Fruit fly (Drosophila melanogaster) whole organism, embryonic: ENCODE results near the gene CG32679.
A peak's percentile ranks its signal among the peaks of the same experiment; 100 is the strongest.

ENCODE experiments used
- Ada2b ChIP-seq: fragments of 200-800 bp; sonication (Bioruptor generic); IDR thresholded peaks from 2 replicates; pipeline ENCODE4 v1.3.6; 2022; ENCODE audit warnings: missing biosample characterization, missing genetic modification characterization
- Bteb2 ChIP-seq: fragments of 200-800 bp; sonication (Bioruptor generic); optimal IDR thresholded peaks from 2 replicates; lab custom pipeline; 2016; ENCODE audit warnings: missing biosample characterization, missing genetic modification characterization
- CG10274 ChIP-seq: fragments of 200-800 bp; sonication (Bioruptor generic); optimal IDR thresholded peaks from 3 replicates; lab custom pipeline; 2017; ENCODE audit warnings: missing biosample characterization, mild to moderate bottlenecking, missing genetic modification characterization
- CG10979 ChIP-seq: fragments of 200-800 bp; sonication (Bioruptor generic); optimal IDR thresholded peaks from 2 replicates; lab custom pipeline; 2018; ENCODE audit warnings: missing biosample characterization, mild to moderate bottlenecking, missing genetic modification characterization, moderate library complexity
- CG11723 ChIP-seq: fragments of 200-800 bp; sonication (Bioruptor generic); optimal IDR thresholded peaks from 2 replicates; lab custom pipeline; 2017; ENCODE audit warnings: missing biosample characterization, mild to moderate bottlenecking, missing genetic modification characterization
- CG12219 ChIP-seq: fragments of 200-800 bp; sonication (Bioruptor generic); optimal IDR thresholded peaks from 3 replicates; lab custom pipeline; 2018; ENCODE audit warnings: missing biosample characterization, mild to moderate bottlenecking, missing genetic modification characterization
- CG1233 ChIP-seq: fragments of 200-800 bp; sonication (Bioruptor generic); optimal IDR thresholded peaks from 4 replicates; lab custom pipeline; 2018; ENCODE audit warnings: missing biosample characterization, mild to moderate bottlenecking, missing genetic modification characterization
- CG12391 ChIP-seq: fragments of 200-800 bp; sonication (Bioruptor generic); optimal IDR thresholded peaks from 3 replicates; lab custom pipeline; 2018; ENCODE audit warnings: missing biosample characterization, mild to moderate bottlenecking, missing genetic modification characterization, moderate library complexity
- CG12744 ChIP-seq: fragments of 200-800 bp; sonication (Bioruptor generic); optimal IDR thresholded peaks from 2 replicates; lab custom pipeline; 2016; ENCODE audit warnings: missing biosample characterization, missing genetic modification characterization
- CG15514 ChIP-seq: fragments of 200-800 bp; sonication (Bioruptor generic); optimal IDR thresholded peaks from 3 replicates; lab custom pipeline; 2017; ENCODE audit warnings: missing biosample characterization, missing genetic modification characterization, mild to moderate bottlenecking, moderate library complexity, missing genetic modification reagents
- CG1603 ChIP-seq: fragments of 200-800 bp; sonication (Bioruptor generic); optimal IDR thresholded peaks from 2 replicates; lab custom pipeline; 2019; ENCODE audit warnings: missing biosample characterization, mild to moderate bottlenecking, missing genetic modification characterization, moderate library complexity
- CG16815 ChIP-seq: fragments of 200-800 bp; sonication (Bioruptor generic); optimal IDR thresholded peaks from 3 replicates; lab custom pipeline; 2017; ENCODE audit warnings: missing biosample characterization, mild to moderate bottlenecking, missing genetic modification characterization
- CG17328 ChIP-seq: fragments of 200-800 bp; sonication (Bioruptor generic); IDR thresholded peaks from 2 replicates; pipeline ENCODE4 v1.3.6; 2022; ENCODE audit warnings: missing biosample characterization, missing genetic modification characterization
- CG17359 ChIP-seq: fragments of 200-800 bp; sonication (Bioruptor generic); optimal IDR thresholded peaks from 3 replicates; lab custom pipeline; 2018; ENCODE audit warnings: missing biosample characterization, mild to moderate bottlenecking, missing genetic modification characterization, moderate library complexity
- CG17829 ChIP-seq: fragments of 200-800 bp; optimal IDR thresholded peaks from 2 replicates; lab custom pipeline; 2019; ENCODE audit warnings: missing biosample characterization, mild to moderate bottlenecking, missing genetic modification characterization, moderate library complexity
- CG2875 ChIP-seq: fragments of 200-800 bp; sonication (Bioruptor generic); optimal IDR thresholded peaks from 2 replicates; lab custom pipeline; 2017; ENCODE audit warnings: missing biosample characterization, mild to moderate bottlenecking, missing genetic modification characterization, missing genetic modification reagents
- CG2889 ChIP-seq: fragments of 200-800 bp; sonication (Bioruptor generic); IDR thresholded peaks from 3 replicates; pipeline ENCODE4 v1.3.6; 2022; ENCODE audit warnings: missing biosample characterization, missing genetic modification characterization
- CG32772 ChIP-seq: fragments of 200-800 bp; sonication (Bioruptor generic); IDR thresholded peaks from 2 replicates; pipeline ENCODE4 v1.3.6; 2022; ENCODE audit warnings: missing biosample characterization, missing genetic modification characterization
- CG33557 ChIP-seq: fragments of 200-800 bp; sonication (Bioruptor generic); optimal IDR thresholded peaks from 2 replicates; lab custom pipeline; 2019; ENCODE audit warnings: missing biosample characterization, mild to moderate bottlenecking, missing genetic modification characterization, moderate library complexity
- CG34224 ChIP-seq: fragments of 200-800 bp; sonication (Bioruptor generic); IDR thresholded peaks from 3 replicates; pipeline ENCODE4 v1.3.6; 2022; ENCODE audit warnings: missing biosample characterization, missing genetic modification characterization; ENCODE audit not compliant: partially characterized antibody
- CG4360 ChIP-seq: fragments of 200-800 bp; sonication (Bioruptor generic); IDR thresholded peaks from 2 replicates; pipeline ENCODE4 v1.3.6; 2022; ENCODE audit warnings: missing biosample characterization, missing genetic modification characterization
- CG4707 ChIP-seq: fragments of 200-800 bp; sonication (Bioruptor generic); optimal IDR thresholded peaks from 2 replicates; lab custom pipeline; 2018; ENCODE audit warnings: missing biosample characterization, mild to moderate bottlenecking, missing genetic modification characterization, moderate library complexity
- CG4730 ChIP-seq: fragments of 200-800 bp; sonication (Bioruptor generic); IDR thresholded peaks from 2 replicates; pipeline ENCODE4 v1.3.6; 2022; ENCODE audit warnings: missing biosample characterization, missing genetic modification characterization
- CG5953 ChIP-seq: fragments of 200-800 bp; sonication (Bioruptor generic); IDR thresholded peaks from 2 replicates; pipeline ENCODE4 v1.3.6; 2022; ENCODE audit warnings: missing biosample characterization, missing genetic modification characterization
- CG6654 ChIP-seq: fragments of 200-800 bp; sonication (Bioruptor generic); optimal IDR thresholded peaks from 2 replicates; lab custom pipeline; 2017; ENCODE audit warnings: missing biosample characterization, mild to moderate bottlenecking, missing genetic modification characterization
- CG9437 ChIP-seq: fragments of 200-800 bp; sonication (Bioruptor generic); optimal IDR thresholded peaks from 2 replicates; lab custom pipeline; 2018; ENCODE audit warnings: missing biosample characterization, mild to moderate bottlenecking, missing genetic modification characterization
- Elba2 ChIP-seq: fragments of 200-800 bp; sonication (Bioruptor generic); optimal IDR thresholded peaks from 3 replicates; lab custom pipeline; 2016; ENCODE audit warnings: missing biosample characterization, missing genetic modification characterization
- Fer2 ChIP-seq: fragments of 200-800 bp; sonication (Bioruptor generic); optimal IDR thresholded peaks from 2 replicates; lab custom pipeline; 2018; ENCODE audit warnings: missing biosample characterization, mild to moderate bottlenecking, missing genetic modification characterization, moderate library complexity
- Fer3 ChIP-seq: fragments of 200-800 bp; sonication (Bioruptor generic); optimal IDR thresholded peaks from 2 replicates; lab custom pipeline; 2018; ENCODE audit warnings: missing biosample characterization, mild to moderate bottlenecking, missing genetic modification characterization, moderate library complexity
- HHEX ChIP-seq: fragments of 200-800 bp; sonication (Bioruptor generic); optimal IDR thresholded peaks from 3 replicates; lab custom pipeline; 2017; ENCODE audit warnings: missing biosample characterization, mild to moderate bottlenecking, missing genetic modification characterization, missing genetic modification reagents
- NfI ChIP-seq: fragments of 200-800 bp; sonication (Bioruptor generic); optimal IDR thresholded peaks from 3 replicates; lab custom pipeline; 2018; ENCODE audit warnings: missing biosample characterization, mild to moderate bottlenecking, missing genetic modification characterization, moderate library complexity
- Vsx1 ChIP-seq: fragments of 200-800 bp; sonication (Bioruptor generic); optimal IDR thresholded peaks from 2 replicates; lab custom pipeline; 2017; ENCODE audit warnings: missing biosample characterization, mild to moderate bottlenecking, missing genetic modification characterization, missing genetic modification reagents
- aop ChIP-seq: fragments of 200-800 bp; sonication (Bioruptor generic); IDR thresholded peaks from 2 replicates; pipeline ENCODE4 v1.3.6; 2022; ENCODE audit warnings: missing biosample characterization, missing genetic modification characterization
- ara ChIP-seq: fragments of 200-800 bp; sonication (Bioruptor generic); IDR thresholded peaks from 2 replicates; pipeline ENCODE4 v1.3.6; 2022; ENCODE audit warnings: missing biosample characterization, missing genetic modification characterization
- ato ChIP-seq: fragments of 200-800 bp; sonication (Bioruptor generic); IDR thresholded peaks from 2 replicates; pipeline ENCODE4 v1.3.6; 2022; ENCODE audit warnings: missing biosample characterization, missing genetic modification characterization; ENCODE audit not compliant: partially characterized antibody
- br ChIP-seq: fragments of >200 bp; optimal IDR thresholded peaks from 2 replicates; lab custom pipeline; 2017
- cwo ChIP-seq: fragments of 200-800 bp; sonication (Bioruptor generic); optimal IDR thresholded peaks from 3 replicates; lab custom pipeline; 2017; ENCODE audit warnings: missing biosample characterization, missing genetic modification characterization, mild to moderate bottlenecking, moderate library complexity, missing genetic modification reagents
- dan ChIP-seq: fragments of 200-800 bp; sonication (Bioruptor generic); IDR thresholded peaks from 2 replicates; pipeline ENCODE4 v1.3.6; 2022; ENCODE audit warnings: missing biosample characterization, missing genetic modification characterization
- dm ChIP-seq: fragments of 200-800 bp; sonication (Bioruptor generic); optimal IDR thresholded peaks from 3 replicates; lab custom pipeline; 2016; ENCODE audit warnings: missing biosample characterization, missing genetic modification characterization
- dmrt99B ChIP-seq: fragments of 200-800 bp; sonication (Bioruptor generic); optimal IDR thresholded peaks from 2 replicates; lab custom pipeline; 2018; ENCODE audit warnings: missing biosample characterization, mild to moderate bottlenecking, missing genetic modification characterization, moderate library complexity
- eyg ChIP-seq: fragments of 200-800 bp; sonication (Bioruptor generic); optimal IDR thresholded peaks from 3 replicates; lab custom pipeline; 2016; ENCODE audit warnings: missing biosample characterization, missing genetic modification characterization
- fu2 ChIP-seq: fragments of 200-800 bp; sonication (Bioruptor generic); optimal IDR thresholded peaks from 2 replicates; lab custom pipeline; 2016; ENCODE audit warnings: missing biosample characterization, missing genetic modification characterization
- grn ChIP-seq: fragments of 200-800 bp; sonication (Bioruptor generic); optimal IDR thresholded peaks from 3 replicates; lab custom pipeline; 2017; ENCODE audit warnings: missing biosample characterization, missing genetic modification characterization
- lola ChIP-seq, 3 experiments: fragments of >200 bp in 2 of 3; fragments of 200-800 bp in 1 of 3; sonication (Bioruptor generic) in 1 of 3; optimal IDR thresholded peaks; 2 replicates each; lab custom pipeline; 2017 to 2019; ENCODE audit warnings: missing biosample characterization in 3 of 3, missing genetic modification characterization in 3 of 3, mild to moderate bottlenecking in 1 of 3, moderate library complexity in 1 of 3
- nmo ChIP-seq: fragments of 200-800 bp; sonication (Bioruptor generic); optimal IDR thresholded peaks from 2 replicates; lab custom pipeline; 2018; ENCODE audit warnings: missing biosample characterization, mild to moderate bottlenecking, missing genetic modification characterization, moderate library complexity
- otp ChIP-seq: fragments of 200-800 bp; sonication (Bioruptor generic); IDR thresholded peaks from 3 replicates; pipeline ENCODE4, ENCODE4 v1.3.6; 2022; ENCODE audit warnings: missing biosample characterization, missing genetic modification characterization
- phol ChIP-seq: fragments of 200-800 bp; sonication (Bioruptor generic); optimal IDR thresholded peaks from 3 replicates; lab custom pipeline; 2018; ENCODE audit warnings: missing biosample characterization, mild to moderate bottlenecking, missing genetic modification characterization, moderate library complexity
- pnt ChIP-seq: fragments of 200-800 bp; sonication (Bioruptor generic); optimal IDR thresholded peaks from 3 replicates; lab custom pipeline; 2016; ENCODE audit warnings: missing biosample characterization, missing genetic modification characterization
- ro ChIP-seq: fragments of 200-800 bp; sonication (Bioruptor generic); IDR thresholded peaks from 2 replicates; pipeline ENCODE4 v1.3.6; 2022; ENCODE audit warnings: missing biosample characterization, missing genetic modification characterization
- zfh2 ChIP-seq: fragments of 200-800 bp; sonication (Bioruptor generic); optimal IDR thresholded peaks from 2 replicates; lab custom pipeline; 2016; ENCODE audit warnings: missing biosample characterization, missing genetic modification characterization

The CG32679 gene

dm6 chrX:10365748-10366415 is 1.4 kb downstream of the CG32679 start (continued):
- no peak for TF ChIP-seq Vsx1 (GFP tag; lab: Kevin White, UChicago)
- no peak for TF ChIP-seq lola (GFP tag; optimal IDR thresholded peaks at IDR 0.05; lab: Kevin White, UChicago)
- no peak for TF ChIP-seq dm (GFP tag; lab: Kevin White, UChicago)
- TF ChIP-seq CG2875 (GFP tag; lab: Kevin White, UChicago): no peak
- peak; percentile 91 for TF ChIP-seq CG34224
- no peak for TF ChIP-seq CG33557 (GFP tag; lab: Kevin White, UChicago)
- no peak for TF ChIP-seq otp (GFP tag; lab: Robert Waterston, UW)
- TF ChIP-seq ro (GFP tag; lab: Robert Waterston, UW): no peak
- TF ChIP-seq grn (GFP tag; lab: Kevin White, UChicago): no peak
- TF ChIP-seq CG9437 (GFP tag; lab: Kevin White, UChicago): no peak
- TF ChIP-seq CG1233: no peak
- TF ChIP-seq ara: no peak
- TF ChIP-seq nmo (GFP tag; lab: Kevin White, UChicago): peak; percentile 42
- TF ChIP-seq CG4360 (GFP tag; lab: Robert Waterston, UW): no peak
- no peak for TF ChIP-seq CG2889 (GFP tag; lab: Robert Waterston, UW)
- TF ChIP-seq CG12219: no peak
- no peak for TF ChIP-seq CG4730 (GFP tag; lab: Robert Waterston, UW)
- TF ChIP-seq CG17359 (tag; lab: Kevin White, UChicago): no peak
- no peak for TF ChIP-seq CG17328 (GFP tag; lab: Robert Waterston, UW)
- TF ChIP-seq Fer3 (tag; lab: Kevin White, UChicago): no peak
- no peak for TF ChIP-seq fu2 (GFP tag; lab: Kevin White, UChicago)
- no peak for TF ChIP-seq eyg
- no peak for TF ChIP-seq br (lab: Kevin White, UChicago)
- peak; percentile 97 for TF ChIP-seq ato (GFP tag; lab: Robert Waterston, UW)
- peak; percentile 0 for TF ChIP-seq CG12391 (tag; lab: Kevin White, UChicago)
- TF ChIP-seq zfh2 (GFP tag; lab: Kevin White, UChicago): no peak
- no peak for TF ChIP-seq CG32772 (GFP tag; lab: Robert Waterston, UW)
- peak; percentile 46 for TF ChIP-seq CG15514 (GFP tag; lab: Kevin White, UChicago)
- TF ChIP-seq dan: no peak
- TF ChIP-seq CG11723 (GFP tag; lab: Kevin White, UChicago): no peak
- TF ChIP-seq NfI (GFP tag; lab: Kevin White, UChicago): no peak
- no peak for TF ChIP-seq CG10274 (GFP tag; lab: Kevin White, UChicago)
- no peak for TF ChIP-seq cwo
- no peak for TF ChIP-seq pnt (GFP tag; lab: Kevin White, UChicago)
- TF ChIP-seq CG16815 (GFP tag; lab: Kevin White, UChicago): no peak
- TF ChIP-seq CG1603 (tag; lab: Kevin White, UChicago): peak; percentile 82
- no peak for TF ChIP-seq aop (GFP tag; lab: Robert Waterston, UW)
- no peak for TF ChIP-seq CG10979 (tag; lab: Kevin White, UChicago)
- no peak for TF ChIP-seq CG4707 (GFP tag; lab: Kevin White, UChicago)
- no peak for TF ChIP-seq dmrt99B (tag; lab: Kevin White, UChicago)
- peak; percentile 17 for TF ChIP-seq Elba2 (GFP tag; lab: Kevin White, UChicago)
- no peak for TF ChIP-seq Fer2 (tag; lab: Kevin White, UChicago)
- peak; percentile 15 for TF ChIP-seq phol (tag; lab: Kevin White, UChicago)
- TF ChIP-seq HHEX: peak; percentile 42
- TF ChIP-seq Ada2b (GFP tag; lab: Robert Waterston, UW): no peak
- no peak for TF ChIP-seq CG6654
- no peak for TF ChIP-seq Bteb2 (GFP tag; lab: Kevin White, UChicago)
- no peak for TF ChIP-seq CG12744 (GFP tag; lab: Kevin White, UChicago)
- peak; percentile 3 for TF ChIP-seq CG17829 (tag; lab: Kevin White, UChicago)
- no peak for TF ChIP-seq CG5953 (GFP tag; lab: Robert Waterston, UW)
